Fruit fly (Drosophila melanogaster) whole organism, prepupa: ENCODE results near the gene Tmem214.

ENCODE experiments used
- Blimp-1 ChIP-seq: fragments of 200-800 bp; sonication (Bioruptor generic); optimal IDR thresholded peaks from 3 replicates; lab custom pipeline; 2017; ENCODE audit warnings: missing biosample characterization, missing genetic modification characterization, mild to moderate bottlenecking, moderate library complexity, missing genetic modification reagents
- CG10631 ChIP-seq: fragments of 200-800 bp; sonication (Bioruptor generic); optimal IDR thresholded peaks from 2 replicates; lab custom pipeline; 2016; ENCODE audit warnings: missing biosample characterization, missing genetic modification characterization
- CG11294 ChIP-seq: fragments of 200-800 bp; sonication (Bioruptor generic); IDR thresholded peaks from 2 replicates; pipeline ENCODE4 v1.3.6; 2022; ENCODE audit warnings: missing biosample characterization, missing genetic modification characterization
- CG11762 ChIP-seq: fragments of 200-800 bp; sonication (Bioruptor generic); optimal IDR thresholded peaks from 3 replicates; lab custom pipeline; 2016; ENCODE audit warnings: missing biosample characterization, missing genetic modification characterization; ENCODE audit not compliant: insufficient read depth
- CG11902 ChIP-seq: fragments of 200-800 bp; sonication (Bioruptor generic); optimal IDR thresholded peaks from 3 replicates; lab custom pipeline; 2016; ENCODE audit warnings: missing biosample characterization, missing genetic modification characterization
- CG15336 ChIP-seq: fragments of 200-800 bp; sonication (Bioruptor generic); IDR thresholded peaks from 2 replicates; pipeline ENCODE4 v1.3.6; 2022; ENCODE audit warnings: missing biosample characterization, missing genetic modification characterization
- CG16779 ChIP-seq: fragments of 200-800 bp; sonication (Bioruptor generic); optimal IDR thresholded peaks from 3 replicates; lab custom pipeline; 2017; ENCODE audit warnings: missing biosample characterization, mild to moderate bottlenecking, missing genetic modification characterization
- CG3032 ChIP-seq: fragments of 200-800 bp; optimal IDR thresholded peaks from 2 replicates; lab custom pipeline; 2019; ENCODE audit warnings: missing biosample characterization, mild to moderate bottlenecking, missing genetic modification characterization, moderate library complexity
- CG31627 ChIP-seq: fragments of 200-800 bp; sonication (Bioruptor generic); optimal IDR thresholded peaks from 3 replicates; lab custom pipeline; 2016; ENCODE audit warnings: missing biosample characterization, missing genetic modification characterization
- CG3919 ChIP-seq: fragments of 200-800 bp; sonication (Bioruptor generic); optimal IDR thresholded peaks from 3 replicates; lab custom pipeline; 2016; ENCODE audit warnings: missing biosample characterization, missing genetic modification characterization
- CG6163 ChIP-seq: fragments of 200-800 bp; sonication (Bioruptor generic); IDR thresholded peaks from 3 replicates; pipeline ENCODE4 v1.3.6; 2022; ENCODE audit warnings: missing biosample characterization, missing genetic modification characterization
- CG6276 ChIP-seq: fragments of 200-800 bp; sonication (Bioruptor generic); optimal IDR thresholded peaks from 2 replicates; lab custom pipeline; 2017; ENCODE audit warnings: missing biosample characterization, mild to moderate bottlenecking, missing genetic modification characterization
- CG6792 ChIP-seq: fragments of 200-800 bp; sonication (Bioruptor generic); optimal IDR thresholded peaks from 3 replicates; lab custom pipeline; 2016; ENCODE audit warnings: missing biosample characterization, missing genetic modification characterization
- CG6808 ChIP-seq: fragments of 200-800 bp; sonication (Bioruptor generic); optimal IDR thresholded peaks from 3 replicates; lab custom pipeline; 2017; ENCODE audit warnings: missing biosample characterization, missing genetic modification characterization, mild to moderate bottlenecking, moderate library complexity, missing genetic modification reagents
- CG7368 ChIP-seq: fragments of 200-800 bp; sonication (Bioruptor generic); optimal IDR thresholded peaks from 3 replicates; lab custom pipeline; 2016; ENCODE audit warnings: missing biosample characterization, missing genetic modification characterization
- CG8119 ChIP-seq: fragments of 200-800 bp; sonication (Bioruptor generic); IDR thresholded peaks from 3 replicates; pipeline ENCODE4 v1.3.6; 2022; ENCODE audit warnings: missing biosample characterization, missing genetic modification characterization
- CG8319 ChIP-seq: fragments of 200-800 bp; sonication (Bioruptor generic); optimal IDR thresholded peaks from 3 replicates; lab custom pipeline; 2016; ENCODE audit warnings: missing biosample characterization, missing genetic modification characterization
- CG8632 ChIP-seq: fragments of 200-800 bp; sonication (Bioruptor generic); optimal IDR thresholded peaks from 3 replicates; lab custom pipeline; 2016; ENCODE audit warnings: missing biosample characterization, missing genetic modification characterization
- Eip75B ChIP-seq: fragments of 200-800 bp; sonication (Bioruptor generic); optimal IDR thresholded peaks from 3 replicates; lab custom pipeline; 2016; ENCODE audit warnings: missing biosample characterization, missing genetic modification characterization
- Eip78C ChIP-seq: fragments of 200-800 bp; sonication (Bioruptor generic); peaks from one replicate; lab custom pipeline; 2016; ENCODE audit warnings: missing biosample characterization, missing genetic modification characterization
- Ets96B ChIP-seq: fragments of 200-800 bp; optimal IDR thresholded peaks from 2 replicates; lab custom pipeline; 2019; ENCODE audit warnings: missing biosample characterization, mild to moderate bottlenecking, missing genetic modification characterization, moderate library complexity
- Gug ChIP-seq: fragments of 200-800 bp; sonication (Bioruptor generic); IDR thresholded peaks from 2 replicates; pipeline ENCODE4 v1.3.6; 2022; ENCODE audit warnings: missing biosample characterization, missing genetic modification characterization
- Hr4 ChIP-seq: fragments of 200-800 bp; sonication (Bioruptor generic); optimal IDR thresholded peaks from 3 replicates; lab custom pipeline; 2016; ENCODE audit warnings: missing biosample characterization, missing genetic modification characterization
- Lpt ChIP-seq: fragments of 200-800 bp; sonication (Bioruptor generic); optimal IDR thresholded peaks from 3 replicates; lab custom pipeline; 2016; ENCODE audit warnings: missing biosample characterization, missing genetic modification characterization
- OdsH ChIP-seq: fragments of 200-800 bp; sonication (Bioruptor generic); optimal IDR thresholded peaks from 3 replicates; lab custom pipeline; 2016; ENCODE audit warnings: missing biosample characterization, missing genetic modification characterization
- Smox ChIP-seq: fragments of 200-800 bp; sonication (Bioruptor generic); optimal IDR thresholded peaks from 3 replicates; lab custom pipeline; 2016; ENCODE audit warnings: missing biosample characterization, missing genetic modification characterization
- Sox14 ChIP-seq: fragments of 200-800 bp; sonication (Bioruptor generic); optimal IDR thresholded peaks from 3 replicates; lab custom pipeline; 2016; ENCODE audit warnings: missing biosample characterization, missing genetic modification characterization
- acj6 ChIP-seq: fragments of 200-800 bp; sonication (Bioruptor generic); optimal IDR thresholded peaks from 3 replicates; lab custom pipeline; 2016; ENCODE audit warnings: missing biosample characterization, missing genetic modification characterization
- cyc ChIP-seq: fragments of 200-800 bp; sonication (Bioruptor generic); optimal IDR thresholded peaks from 3 replicates; lab custom pipeline; 2016; ENCODE audit warnings: missing biosample characterization, missing genetic modification characterization
- dac ChIP-seq: fragments of 200-800 bp; sonication (Bioruptor generic); optimal IDR thresholded peaks from 2 replicates; lab custom pipeline; 2017; ENCODE audit warnings: missing biosample characterization, mild to moderate bottlenecking, missing genetic modification characterization
- dsx ChIP-seq: fragments of 200-800 bp; optimal IDR thresholded peaks from 3 replicates; lab custom pipeline; 2019; ENCODE audit warnings: missing biosample characterization, mild to moderate bottlenecking, missing genetic modification characterization, moderate library complexity; ENCODE audit not compliant: poor library complexity, severe bottlenecking
- eg ChIP-seq: fragments of 200-800 bp; sonication (Bioruptor generic); IDR thresholded peaks from 3 replicates; pipeline ENCODE4 v1.3.6; 2022; ENCODE audit warnings: missing biosample characterization, missing genetic modification characterization
- esn ChIP-seq: fragments of 200-800 bp; sonication (Bioruptor generic); optimal IDR thresholded peaks from 2 replicates; lab custom pipeline; 2016; ENCODE audit warnings: missing biosample characterization, mild to moderate bottlenecking, missing genetic modification characterization, moderate library complexity
- fd59A ChIP-seq: fragments of 200-800 bp; sonication (Bioruptor generic); optimal IDR thresholded peaks from 2 replicates; lab custom pipeline; 2017; ENCODE audit warnings: missing biosample characterization, mild to moderate bottlenecking, missing genetic modification characterization, missing genetic modification reagents
- fkh ChIP-seq: fragments of 200-800 bp; sonication (Bioruptor generic); optimal IDR thresholded peaks from 3 replicates; lab custom pipeline; 2017; ENCODE audit warnings: missing biosample characterization, mild to moderate bottlenecking, missing genetic modification characterization, moderate library complexity
- net ChIP-seq: fragments of 200-800 bp; sonication (Bioruptor generic); optimal IDR thresholded peaks from 3 replicates; lab custom pipeline; 2016; ENCODE audit warnings: missing biosample characterization, missing genetic modification characterization
- pdm3 ChIP-seq: fragments of 200-800 bp; sonication (Bioruptor generic); optimal IDR thresholded peaks from 3 replicates; lab custom pipeline; 2016; ENCODE audit warnings: missing biosample characterization, missing genetic modification characterization
- spab ChIP-seq: fragments of 200-800 bp; sonication (Bioruptor generic); optimal IDR thresholded peaks from 2 replicates; lab custom pipeline; 2017; ENCODE audit warnings: missing biosample characterization, mild to moderate bottlenecking, missing genetic modification characterization, missing genetic modification reagents
- ss ChIP-seq, 2 experiments: fragments of 200-800 bp; sonication (Bioruptor generic); optimal IDR thresholded peaks; 2 replicates in 1 of 2; 3 replicates in 1 of 2; lab custom pipeline; 2017 to 2018; ENCODE audit warnings: mild to moderate bottlenecking in 2 of 2, missing biosample characterization in 2 of 2, missing genetic modification characterization in 2 of 2, moderate library complexity in 1 of 2
- svp ChIP-seq: fragments of 200-800 bp; sonication (Bioruptor generic); peaks from one replicate; lab custom pipeline; 2016; ENCODE audit warnings: missing biosample characterization, missing genetic modification characterization
- topi ChIP-seq: fragments of 200-800 bp; sonication (Bioruptor generic); optimal IDR thresholded peaks from 3 replicates; lab custom pipeline; 2016; ENCODE audit warnings: missing biosample characterization, missing genetic modification characterization
- vri ChIP-seq: fragments of 200-800 bp; sonication (Bioruptor generic); optimal IDR thresholded peaks from 3 replicates; lab custom pipeline; 2016; ENCODE audit warnings: missing biosample characterization, mild to moderate bottlenecking, missing genetic modification characterization

Gene Tmem214

dm6 chr2L:10970134-10970533 lies at the start of gene Tmem214, which contains the start of gene YL-1:
Gene Tmem214, minus strand, starts transcription at chr2L:10970275.
Gene YL-1, plus strand, starts transcription at chr2L:10970443.
- TF ChIP-seq fkh (GFP tag; lab: Kevin White, UChicago) (peak; percentile 95), CG15336 (GFP tag; lab: Robert Waterston, UW) (no peak), Sox14 (GFP tag; lab: Kevin White, UChicago) (peak; percentile 14), vri (GFP tag; lab: Kevin White, UChicago) (peak; percentile 62), spab (GFP tag; lab: Kevin White, UChicago) (no peak), Gug (GFP tag; lab: Robert Waterston, UW) (no peak), Lpt (GFP tag; lab: Kevin White, UChicago) (no peak), Eip78C (peak; percentile 75), CG31627 (GFP tag; lab: Kevin White, UChicago) (no peak), esn (GFP tag; lab: Kevin White, UChicago) (peak; percentile 3), CG11902 (GFP tag; lab: Kevin White, UChicago) (no peak), OdsH (GFP tag; lab: Kevin White, UChicago) (no peak), pdm3 (GFP tag; lab: Kevin White, UChicago) (no peak), CG6163 (no peak), CG6276 (GFP tag; lab: Kevin White, UChicago) (no peak), CG3032 (peak; percentile 7), dac (GFP tag; lab: Kevin White, UChicago) (no peak), CG11762 (GFP tag; lab: Kevin White, UChicago) (no peak)

- TF ChIP-seq Blimp-1 (GFP tag; lab: Kevin White, UChicago) (no peak), Gug (GFP tag; lab: Robert Waterston, UW) (no peak), ss (GFP tag; optimal IDR thresholded peaks at IDR 0.05; lab: Kevin White, UChicago) (no peak), OdsH (GFP tag; lab: Kevin White, UChicago) (no peak), CG8319 (GFP tag; lab: Kevin White, UChicago) (no peak), Hr4 (GFP tag; lab: Kevin White, UChicago) (no peak), dac (GFP tag; lab: Kevin White, UChicago) (no peak), acj6 (GFP tag; lab: Kevin White, UChicago) (no peak)
These were observed 46.6 kb upstream of the Tmem214 start, which contains the start of gene CG14913 for dm6 chr2L:11016695-11017094. Gene CG14913, plus strand, starts transcription at chr2L:11016995.

dm6 chr2L:11015320-11015719 lies 45.2 kb upstream of the Tmem214 start, which contains the start of gene Acp32CD:
Gene Acp32CD, plus strand, starts transcription at chr2L:11015620.
- TF ChIP-seq CG16779 (no peak), Smox (GFP tag; lab: Kevin White, UChicago) (no peak), CG3919 (GFP tag; lab: Kevin White, UChicago) (no peak), pdm3 (GFP tag; lab: Kevin White, UChicago) (no peak), fkh (GFP tag; lab: Kevin White, UChicago) (no peak), dac (GFP tag; lab: Kevin White, UChicago) (no peak), net (no peak), CG11294 (GFP tag; lab: Robert Waterston, UW) (no peak), CG6792 (GFP tag; lab: Kevin White, UChicago) (no peak), dsx (no peak)

dm6 chr2L:11014671-11015070 lies 44.6 kb upstream of the Tmem214 start:
- TF ChIP-seq cyc (GFP tag; lab: Kevin White, UChicago) (no peak), eg (no peak), CG6163 (peak; percentile 20; the same call in 1 of the 3 replicates), CG3919 (GFP tag; lab: Kevin White, UChicago) (peak; percentile 20), fd59A (GFP tag; lab: Kevin White, UChicago) (peak; percentile 21), CG11762 (GFP tag; lab: Kevin White, UChicago) (no peak), OdsH (GFP tag; lab: Kevin White, UChicago) (peak; percentile 49), topi (peak; percentile 24), Lpt (GFP tag; lab: Kevin White, UChicago) (peak; percentile 37), net (no peak), Gug (GFP tag; lab: Robert Waterston, UW) (no peak), CG10631 (GFP tag; lab: Kevin White, UChicago) (peak; percentile 60), svp (no peak), CG6276 (GFP tag; lab: Kevin White, UChicago) (no peak), CG11294 (GFP tag; lab: Robert Waterston, UW) (no peak), CG6792 (GFP tag; lab: Kevin White, UChicago) (peak; percentile 40), CG7368 (GFP tag; lab: Kevin White, UChicago) (no peak), Blimp-1 (GFP tag; lab: Kevin White, UChicago) (no peak), CG8632 (GFP tag; lab: Kevin White, UChicago) (peak; percentile 41), CG3032 (peak; percentile 39), fkh (GFP tag; lab: Kevin White, UChicago) (no peak), CG6808 (GFP tag; lab: Kevin White, UChicago) (peak; percentile 69), Eip75B (GFP tag; lab: Kevin White, UChicago) (no peak), Sox14 (GFP tag; lab: Kevin White, UChicago) (peak; percentile 35), CG8119 (GFP tag; lab: Robert Waterston, UW) (peak; percentile 64; the same call in 2 of the 3 replicates), Ets96B (peak; percentile 58), esn (GFP tag; lab: Kevin White, UChicago) (peak; percentile 62), dsx (peak; percentile 46)
